Worm (Caenorhabditis elegans) whole organism, L4 larva: Measurements from ENCODE around the gene F26H11.8.

Experiments used
- F10B5.3 ChIP-seq: sonication (generic microtip); optimal IDR thresholded peaks from 2 replicates; lab custom pipeline; 2016; ENCODE audit warnings: mild to moderate bottlenecking, missing genetic modification characterization, missing compliant biosample characterization
- F26F4.8 ChIP-seq: fragments of 200-800 bp; sonication (Bioruptor generic); conservative IDR thresholded peaks from 2 replicates; pipeline ENCODE4 v1.3.6; 2022; ENCODE audit warnings: missing genetic modification characterization, missing compliant biosample characterization
- F37D6.2 ChIP-seq: sonication (generic microtip); optimal IDR thresholded peaks from 2 replicates; lab custom pipeline; 2016; ENCODE audit warnings: mild to moderate bottlenecking, missing genetic modification characterization, missing compliant biosample characterization
- F44E2.7 ChIP-seq: fragments of 200-800 bp; sonication (Bioruptor generic); IDR thresholded peaks from 2 replicates; pipeline ENCODE4 v2.1.2; 2022; ENCODE audit warnings: missing genetic modification characterization, missing compliant biosample characterization
- F49E8.2 ChIP-seq: sonication (generic microtip); optimal IDR thresholded peaks from 2 replicates; lab custom pipeline; 2016; ENCODE audit warnings: missing compliant biosample characterization, mild to moderate bottlenecking, missing genetic modification characterization, borderline replicate concordance
- T26A8.4 ChIP-seq: fragments of 200-800 bp; sonication (Bioruptor generic); IDR thresholded peaks from 2 replicates; pipeline ENCODE4 v1.3.6; 2022; ENCODE audit warnings: missing genetic modification characterization, missing compliant biosample characterization
- Y5F2A.4 ChIP-seq: fragments of 200-800 bp; sonication (Bioruptor generic); optimal IDR thresholded peaks from 2 replicates; lab custom pipeline; 2018; ENCODE audit warnings: mild to moderate bottlenecking, missing genetic modification characterization, missing compliant biosample characterization
- aha-1 ChIP-seq: fragments of 150-350 bp; peaks from one replicate; lab custom pipeline; 2014; ENCODE audit warnings: missing biosample characterization, missing genetic modification characterization
- ama-1 ChIP-seq: fragments of 150-350 bp; optimal IDR thresholded peaks from 2 replicates; lab custom pipeline; 2014; ENCODE audit warnings: inconsistent platforms, mixed read lengths
- attf-4 ChIP-seq: sonication (generic microtip); optimal IDR thresholded peaks from 3 replicates; lab custom pipeline; 2017; ENCODE audit warnings: missing biosample characterization, missing genetic modification characterization
- ces-1 ChIP-seq: fragments of 150-350 bp; sonication (generic microtip); optimal IDR thresholded peaks from 4 replicates; lab custom pipeline; 2014; ENCODE audit warnings: missing biosample characterization, missing genetic modification reagents, missing genetic modification characterization
- daf-12 ChIP-seq: fragments of 150-350 bp; optimal IDR thresholded peaks from 2 replicates; lab custom pipeline; 2014; ENCODE audit warnings: missing biosample characterization, missing genetic modification reagents, missing genetic modification characterization
- daf-16 ChIP-seq, 3 experiments: sonication (generic microtip); optimal IDR thresholded peaks; 2 replicates each; lab custom pipeline; 2016 to 2017; ENCODE audit warnings: missing genetic modification characterization in 3 of 3, missing genetic modification reagents in 3 of 3, mild to moderate bottlenecking in 2 of 3, missing compliant biosample characterization in 2 of 3, missing biosample characterization in 1 of 3, moderate library complexity in 1 of 3
- daf-8 ChIP-seq: fragments of 200-800 bp; sonication (Bioruptor generic); IDR thresholded peaks from 2 replicates; pipeline ENCODE4 v1.3.6; 2022; ENCODE audit warnings: missing genetic modification characterization, missing compliant biosample characterization
- dmd-6 ChIP-seq: fragments of 200-800 bp; sonication (Bioruptor generic); IDR thresholded peaks from 2 replicates; pipeline ENCODE4 v1.3.6; 2022; ENCODE audit warnings: missing genetic modification reagents, missing genetic modification characterization, missing compliant biosample characterization
- dmd-8 ChIP-seq: fragments of 200-800 bp; sonication (Bioruptor generic); IDR thresholded peaks from 2 replicates; pipeline ENCODE4 v1.3.6; 2022; ENCODE audit warnings: missing genetic modification characterization, missing compliant biosample characterization
- dpl-1 ChIP-seq: fragments of 150-350 bp; optimal IDR thresholded peaks from 2 replicates; lab custom pipeline; 2014; ENCODE audit warnings: missing biosample characterization, missing genetic modification reagents, missing genetic modification characterization
- dve-1 ChIP-seq: sonication (generic microtip); optimal IDR thresholded peaks from 2 replicates; lab custom pipeline; 2017; ENCODE audit warnings: antibody characterized with exemption, mild to moderate bottlenecking, missing genetic modification characterization, missing compliant biosample characterization; ENCODE audit not compliant: insufficient read depth
- fkh-10 ChIP-seq: fragments of 150-350 bp; optimal IDR thresholded peaks from 2 replicates; lab custom pipeline; 2014; ENCODE audit warnings: missing biosample characterization, missing genetic modification reagents, missing genetic modification characterization
- hif-1 ChIP-seq, 2 experiments: sonication (generic microtip); optimal IDR thresholded peaks; 2 replicates each; lab custom pipeline; 2016 to 2017; ENCODE audit warnings: missing compliant biosample characterization in 2 of 2, missing genetic modification characterization in 2 of 2, missing genetic modification reagents in 2 of 2, missing genotype in 2 of 2, mild to moderate bottlenecking in 1 of 2
- hlh-11 ChIP-seq: fragments of 200-800 bp; sonication (Bioruptor generic); optimal IDR thresholded peaks from 2 replicates; lab custom pipeline; 2018; ENCODE audit warnings: mild to moderate bottlenecking, missing genetic modification characterization, missing compliant biosample characterization
- hlh-30 ChIP-seq: sonication (generic microtip); optimal IDR thresholded peaks from 2 replicates; lab custom pipeline; 2017; ENCODE audit warnings: antibody characterized with exemption, mild to moderate bottlenecking, missing genetic modification characterization, missing compliant biosample characterization; ENCODE audit not compliant: insufficient read depth
- hmg-1.1 ChIP-seq: fragments of 200-800 bp; sonication (Bioruptor generic); IDR thresholded peaks from 2 replicates; pipeline ENCODE4 v1.3.6; 2022; ENCODE audit warnings: missing genetic modification reagents, missing genetic modification characterization, missing compliant biosample characterization
- jun-1 ChIP-seq: fragments of 150-350 bp; optimal IDR thresholded peaks from 2 replicates; lab custom pipeline; 2014; ENCODE audit warnings: missing biosample characterization, missing genetic modification reagents, missing genetic modification characterization
- lim-7 ChIP-seq: fragments of 200-800 bp; sonication (Bioruptor generic); IDR thresholded peaks from 2 replicates; pipeline ENCODE4 v1.3.6; 2022; ENCODE audit warnings: missing genetic modification characterization, missing compliant biosample characterization
- lin-1 ChIP-seq: fragments of 200-800 bp; sonication (Bioruptor generic); IDR thresholded peaks from 2 replicates; pipeline ENCODE4 v1.3.6; 2022; ENCODE audit warnings: missing genetic modification reagents, missing genetic modification characterization, missing compliant biosample characterization
- lin-38 ChIP-seq: fragments of 200-800 bp; sonication (Bioruptor generic); IDR thresholded peaks from 2 replicates; pipeline ENCODE4 v1.3.6; 2022; ENCODE audit warnings: missing genetic modification reagents, missing genetic modification characterization, missing compliant biosample characterization
- lin-39 ChIP-seq: fragments of 150-350 bp; optimal IDR thresholded peaks from 2 replicates; lab custom pipeline; 2014; ENCODE audit warnings: missing biosample characterization, missing genetic modification reagents, missing genetic modification characterization
- lir-3 ChIP-seq: sonication (generic microtip); optimal IDR thresholded peaks from 2 replicates; lab custom pipeline; 2016; ENCODE audit warnings: mild to moderate bottlenecking, missing genetic modification characterization, missing compliant biosample characterization
- lsy-2 ChIP-seq, 2 experiments: fragments of 150-350 bp in 1 of 2; sonication (generic microtip) in 1 of 2; optimal IDR thresholded peaks; 2 replicates each; lab custom pipeline; 2014 to 2017; ENCODE audit warnings: missing biosample characterization in 2 of 2, missing genetic modification characterization in 2 of 2
- mdl-1 ChIP-seq, 2 experiments: fragments of 150-350 bp in 1 of 2; sonication (generic microtip) in 1 of 2; optimal IDR thresholded peaks; 2 replicates each; lab custom pipeline; 2014 to 2017; ENCODE audit warnings: missing biosample characterization in 2 of 2, missing genetic modification characterization in 2 of 2
- mep-1 ChIP-seq: fragments of 150-350 bp; sonication (generic microtip); optimal IDR thresholded peaks from 3 replicates; lab custom pipeline; 2014; ENCODE audit warnings: missing biosample characterization, missing genetic modification characterization
- mes-2 ChIP-seq: sonication (generic microtip); optimal IDR thresholded peaks from 2 replicates; lab custom pipeline; 2016; ENCODE audit warnings: missing genotype, mild to moderate bottlenecking, missing genetic modification characterization, missing compliant biosample characterization; ENCODE audit not compliant: poor library complexity, severe bottlenecking
- mxl-3 ChIP-seq: fragments of 200-800 bp; sonication (Bioruptor generic); optimal IDR thresholded peaks from 2 replicates; lab custom pipeline; 2018; ENCODE audit warnings: mild to moderate bottlenecking, missing genetic modification characterization, missing compliant biosample characterization
- nhr-10 ChIP-seq: fragments of 150-350 bp; optimal IDR thresholded peaks from 2 replicates; lab custom pipeline; 2014; ENCODE audit warnings: missing biosample characterization, missing genetic modification characterization
- nhr-111 ChIP-seq: fragments of 200-800 bp; sonication (Bioruptor generic); optimal IDR thresholded peaks from 2 replicates; lab custom pipeline; 2018; ENCODE audit warnings: mild to moderate bottlenecking, missing genetic modification characterization, missing compliant biosample characterization
- nhr-25 ChIP-seq: sonication (generic microtip); optimal IDR thresholded peaks from 2 replicates; lab custom pipeline; 2017; ENCODE audit warnings: missing genetic modification characterization, mild to moderate bottlenecking, missing compliant biosample characterization, antibody characterized with exemption, moderate library complexity, borderline replicate concordance; ENCODE audit not compliant: insufficient read depth
- nhr-6 ChIP-seq: fragments of 150-350 bp; optimal IDR thresholded peaks from 2 replicates; lab custom pipeline; 2014; ENCODE audit warnings: missing biosample characterization, missing genetic modification characterization
- nhr-76 ChIP-seq: fragments of 150-350 bp; optimal IDR thresholded peaks from 2 replicates; lab custom pipeline; 2014; ENCODE audit warnings: missing biosample characterization, missing genetic modification characterization
- nhr-77 ChIP-seq: fragments of 150-350 bp; optimal IDR thresholded peaks from 2 replicates; lab custom pipeline; 2014; ENCODE audit warnings: missing biosample characterization, missing genetic modification characterization
- pha-4 ChIP-seq, 2 experiments: fragments of 150-350 bp in 1 of 2; fragments of 200-800 bp in 1 of 2; sonication (Bioruptor generic) in 1 of 2; IDR thresholded peaks in 1 of 2; optimal IDR thresholded peaks in 1 of 2; 2 replicates each; pipeline versions ENCODE4 v1.3.6 to Lab custom; 2014 to 2022; ENCODE audit warnings: missing genetic modification characterization in 2 of 2, missing genetic modification reagents in 2 of 2, missing biosample characterization in 1 of 2, missing compliant biosample characterization in 1 of 2
- rbr-2 ChIP-seq: sonication (generic microtip); optimal IDR thresholded peaks from 2 replicates; lab custom pipeline; 2016; ENCODE audit warnings: missing genotype, missing genetic modification characterization, missing compliant biosample characterization
- skn-1 ChIP-seq: fragments of 150-350 bp; optimal IDR thresholded peaks from 2 replicates; lab custom pipeline; 2014; ENCODE audit warnings: missing biosample characterization, missing genetic modification characterization
- snpc-1.2 ChIP-seq: fragments of 200-800 bp; sonication (Bioruptor generic); IDR thresholded peaks from 2 replicates; pipeline ENCODE4 v1.3.6; 2022; ENCODE audit warnings: missing genetic modification reagents, missing genetic modification characterization, missing compliant biosample characterization
- spr-1 ChIP-seq: sonication (generic microtip); optimal IDR thresholded peaks from 2 replicates; lab custom pipeline; 2016; ENCODE audit warnings: mild to moderate bottlenecking, missing genetic modification characterization, missing compliant biosample characterization
- unc-62 ChIP-seq, 3 experiments: fragments of 150-350 bp in 1 of 3; sonication (generic microtip); optimal IDR thresholded peaks in 2 of 3; peaks in 1 of 3; 1 replicate in 1 of 3; 2 replicates in 2 of 3; lab custom pipeline; 2014 to 2017; ENCODE audit warnings: missing biosample characterization in 3 of 3, missing genetic modification characterization in 3 of 3, missing genetic modification reagents in 3 of 3, missing genotype in 1 of 3
- vab-7 ChIP-seq: fragments of 200-800 bp; sonication (Bioruptor generic); IDR thresholded peaks from 2 replicates; pipeline ENCODE4 v1.3.6; 2022; ENCODE audit warnings: missing genetic modification reagents, missing genetic modification characterization, missing compliant biosample characterization
- zfp-3 ChIP-seq: fragments of 200-800 bp; sonication (Bioruptor generic); conservative IDR thresholded peaks from 2 replicates; pipeline ENCODE4 v1.3.6; 2022; ENCODE audit warnings: missing genetic modification reagents, missing genetic modification characterization, missing compliant biosample characterization

F26H11.8 gene

ce11 chrII:14390036-14390763 is 1.9 kb downstream of the F26H11.8 start, which contains the start of the genes kbp-3 and nurf-1:
Gene kbp-3, minus strand, starts transcription at chrII:14390078.
Gene nurf-1, plus strand, starts transcription at chrII:14390713.
- TF ChIP-seq mes-2 (tag; lab: Kevin White, UChicago) (peak; percentile 95), nhr-77 (tag; lab: Kevin White, UChicago) (peak; percentile 45), jun-1 (tag; lab: Kevin White, UChicago) (no peak), nhr-25 (no peak), F37D6.2 (tag; lab: Kevin White, UChicago) (no peak), lin-39 (no peak), attf-4 (no peak), zfp-3 (no peak), F44E2.7 (GFP tag; lab: Robert Waterston, UW) (no peak), Y5F2A.4 (no peak), F26F4.8 (GFP tag; lab: Robert Waterston, UW) (no peak), fkh-10 (GFP tag; lab: Kevin White, UChicago) (peak; percentile 25), daf-16 (GFP tag; optimal IDR thresholded peaks at IDR 0.05; lab: Kevin White, UChicago) (no peak), daf-16 (tag; optimal IDR thresholded peaks at IDR 0.05; lab: Kevin White, UChicago) (peak; percentile 31), lin-38 (GFP tag; lab: Robert Waterston, UW) (peak; percentile 72), snpc-1.2 (no peak), hlh-11 (tag; lab: Kevin White, UChicago) (no peak), mdl-1 (tag; optimal IDR thresholded peaks at IDR 0.05; lab: Kevin White, UChicago) (peak in 1 of 2 experiments; percentile 32), T26A8.4 (GFP tag; lab: Robert Waterston, UW) (no peak), ama-1 (lab: Kevin White, UChicago) (no peak), mep-1 (tag; lab: Kevin White, UChicago) (peak; percentile 59), rbr-2 (tag; lab: Kevin White, UChicago) (peak; percentile 33), skn-1 (tag; lab: Kevin White, UChicago) (no peak), pha-4 (GFP tag; IDR thresholded peaks at IDR 0.05; lab: Robert Waterston, UW) (no peak), pha-4 (tag; optimal IDR thresholded peaks at IDR 0.05; lab: Kevin White, UChicago) (no peak), lin-1 (GFP tag; lab: Robert Waterston, UW) (no peak), lir-3 (no peak), hlh-30 (tag; lab: Kevin White, UChicago) (peak; percentile 61), nhr-76 (tag; lab: Kevin White, UChicago) (no peak), lsy-2 (tag; optimal IDR thresholded peaks at IDR 0.05; lab: Kevin White, UChicago) (peak in 1 of 2 experiments; percentile 76), hif-1 (tag; optimal IDR thresholded peaks at IDR 0.05; lab: Kevin White, UChicago) (peak in 1 of 2 experiments; percentile 41), dmd-8 (GFP tag; lab: Robert Waterston, UW) (no peak), dpl-1 (GFP tag; lab: Kevin White, UChicago) (peak; percentile 88), dmd-6 (no peak; the same call in 1 of the 2 replicates), hmg-1.1 (GFP tag; lab: Robert Waterston, UW) (peak; percentile 44; the same call in 1 of the 2 replicates), vab-7 (GFP tag; lab: Robert Waterston, UW) (no peak), dve-1 (peak; percentile 29), nhr-10 (tag; lab: Kevin White, UChicago) (no peak), lim-7 (GFP tag; lab: Robert Waterston, UW) (no peak), mxl-3 (no peak), spr-1 (tag; lab: Kevin White, UChicago) (no peak), F49E8.2 (tag; lab: Kevin White, UChicago) (no peak), daf-12 (tag; lab: Kevin White, UChicago) (no peak), F10B5.3 (no peak), ces-1 (GFP tag; lab: Kevin White, UChicago) (no peak), nhr-111 (GFP tag; lab: Kevin White, UChicago) (no peak), unc-62 (GFP tag; optimal IDR thresholded peaks at IDR 0.05 in 1 of 2; lab: Kevin White, UChicago) (peak in 1 of 2 experiments; percentile 2), unc-62 (tag; optimal IDR thresholded peaks at IDR 0.05; lab: Kevin White, UChicago) (no peak), aha-1 (tag; lab: Kevin White, UChicago) (peak; percentile 94), nhr-6 (tag; lab: Kevin White, UChicago) (peak; percentile 72), daf-8 (no peak)
